Worm (Caenorhabditis elegans) whole organism, young adult: ENCODE measurements around the gene C09B8.4.

ENCODE experiments used
- C06A6.2 ChIP-seq: fragments of 200-800 bp; sonication (Bioruptor generic); conservative IDR thresholded peaks from 2 replicates; pipeline ENCODE4 v1.3.6; 2022; ENCODE audit warnings: missing genetic modification characterization, missing compliant biosample characterization
- F10E7.11 ChIP-seq: sonication (generic microtip); optimal IDR thresholded peaks from 2 replicates; lab custom pipeline; 2017; ENCODE audit warnings: mild to moderate bottlenecking, missing genetic modification characterization, moderate library complexity, missing compliant biosample characterization
- F37B4.10 ChIP-seq: fragments of 200-800 bp; sonication (Bioruptor generic); IDR thresholded peaks from 2 replicates; pipeline ENCODE4 v1.3.6; 2022; ENCODE audit warnings: missing genetic modification characterization, missing compliant biosample characterization
- Y56A3A.18 ChIP-seq: fragments of 200-800 bp; sonication (Bioruptor generic); IDR thresholded peaks from 2 replicates; pipeline ENCODE4 v1.3.6; 2022; ENCODE audit warnings: missing genetic modification reagents, missing genetic modification characterization, missing compliant biosample characterization
- Y79H2A.3 ChIP-seq: fragments of 200-800 bp; sonication (Bioruptor generic); conservative IDR thresholded peaks from 2 replicates; pipeline ENCODE4 v1.3.6; 2022; ENCODE audit warnings: missing genetic modification reagents, missing genetic modification characterization, missing compliant biosample characterization
- ZK185.1 ChIP-seq: sonication (generic microtip); optimal IDR thresholded peaks from 2 replicates; lab custom pipeline; 2016; ENCODE audit warnings: mild to moderate bottlenecking, missing genetic modification characterization, missing compliant biosample characterization; ENCODE audit not compliant: poor library complexity, severe bottlenecking
- ama-1 ChIP-seq, 3 experiments: fragments of 150-350 bp in 1 of 3; sonication (generic microtip) in 2 of 3; optimal IDR thresholded peaks; 2 replicates each; lab custom pipeline; 2014 to 2018; ENCODE audit warnings: missing biosample characterization in 2 of 3, missing genetic modification characterization in 2 of 3, missing genetic modification reagents in 2 of 3
- aptf-2 ChIP-seq: fragments of 200-800 bp; sonication (Bioruptor generic); conservative IDR thresholded peaks from 2 replicates; pipeline ENCODE4 v1.3.6; 2022; ENCODE audit warnings: missing genetic modification reagents, missing genetic modification characterization, missing compliant biosample characterization
- aptf-3 ChIP-seq: fragments of 200-800 bp; sonication (Bioruptor generic); IDR thresholded peaks from 2 replicates; pipeline ENCODE4 v1.3.6; 2022; ENCODE audit warnings: missing genetic modification characterization, missing compliant biosample characterization
- atf-7 ChIP-seq: sonication (generic microtip); optimal IDR thresholded peaks from 2 replicates; lab custom pipeline; 2017; ENCODE audit warnings: mild to moderate bottlenecking, missing genetic modification characterization, missing compliant biosample characterization
- attf-3 ChIP-seq: fragments of 200-800 bp; sonication (Bioruptor generic); conservative IDR thresholded peaks from 2 replicates; pipeline ENCODE4 v1.3.6; 2022; ENCODE audit warnings: missing genetic modification reagents, missing genetic modification characterization, missing compliant biosample characterization
- bed-2 ChIP-seq: fragments of 200-800 bp; sonication (Bioruptor generic); IDR thresholded peaks from 2 replicates; pipeline ENCODE4 v1.3.6; 2022; ENCODE audit warnings: missing genetic modification reagents, missing genetic modification characterization, missing compliant biosample characterization
- ccch-3 ChIP-seq: fragments of 200-800 bp; sonication (Bioruptor generic); optimal IDR thresholded peaks from 2 replicates; lab custom pipeline; 2018; ENCODE audit warnings: mild to moderate bottlenecking, missing genetic modification characterization, missing compliant biosample characterization
- cebp-1 ChIP-seq, 2 experiments: fragments of 200-800 bp in 1 of 2; sonication (Bioruptor generic) in 1 of 2; sonication (generic microtip) in 1 of 2; IDR thresholded peaks in 1 of 2; optimal IDR thresholded peaks in 1 of 2; 2 replicates each; pipeline versions ENCODE4 v1.3.6 to Lab custom; 2017 to 2022; ENCODE audit warnings: missing compliant biosample characterization in 2 of 2, missing genetic modification characterization in 2 of 2, mild to moderate bottlenecking in 1 of 2, missing genetic modification reagents in 1 of 2, moderate library complexity in 1 of 2
- ceh-91 ChIP-seq: fragments of 200-800 bp; sonication (Bioruptor generic); IDR thresholded peaks from 2 replicates; pipeline ENCODE4 v1.3.6; 2022; ENCODE audit warnings: missing genetic modification reagents, missing genetic modification characterization, missing compliant biosample characterization
- efl-1 ChIP-seq: fragments of 150-350 bp; optimal IDR thresholded peaks from 2 replicates; lab custom pipeline; 2014; ENCODE audit warnings: missing biosample characterization, missing genetic modification reagents, missing genetic modification characterization
- egl-18 ChIP-seq: fragments of 200-800 bp; sonication (Bioruptor generic); IDR thresholded peaks from 2 replicates; pipeline ENCODE4 v1.3.6; 2022; ENCODE audit warnings: missing genetic modification reagents, missing genetic modification characterization, missing compliant biosample characterization
- fkh-3 ChIP-seq: sonication (generic microtip); optimal IDR thresholded peaks from 2 replicates; lab custom pipeline; 2016; ENCODE audit warnings: mild to moderate bottlenecking, missing genetic modification characterization, missing compliant biosample characterization
- hsf-1 ChIP-seq: fragments of 200-800 bp; sonication (Bioruptor generic); IDR thresholded peaks from 2 replicates; pipeline ENCODE4 v1.3.6; 2022; ENCODE audit warnings: missing genetic modification reagents, missing genetic modification characterization, missing compliant biosample characterization
- lin-26 ChIP-seq: fragments of 200-800 bp; sonication (Bioruptor generic); IDR thresholded peaks from 2 replicates; pipeline ENCODE4 v1.3.6; 2022; ENCODE audit warnings: missing genetic modification reagents, missing genetic modification characterization, missing compliant biosample characterization
- madf-8 ChIP-seq: fragments of 200-800 bp; sonication (Bioruptor generic); conservative IDR thresholded peaks from 2 replicates; pipeline ENCODE4 v1.3.6; 2022; ENCODE audit warnings: missing genetic modification reagents, missing genetic modification characterization, missing compliant biosample characterization
- mel-28 ChIP-seq: sonication (generic microtip); optimal IDR thresholded peaks from 2 replicates; lab custom pipeline; 2016; ENCODE audit warnings: borderline replicate concordance, mild to moderate bottlenecking, missing genetic modification characterization, missing compliant biosample characterization
- mes-4 ChIP-seq: sonication (generic microtip); optimal IDR thresholded peaks from 2 replicates; lab custom pipeline; 2016; ENCODE audit warnings: missing genotype, missing genetic modification characterization, missing compliant biosample characterization
- nfya-2 ChIP-seq: fragments of 200-800 bp; sonication (Bioruptor generic); IDR thresholded peaks from 2 replicates; pipeline ENCODE4 v1.3.6; 2022; ENCODE audit warnings: missing genetic modification reagents, missing genetic modification characterization, missing compliant biosample characterization
- nhr-179 ChIP-seq: sonication (generic microtip); optimal IDR thresholded peaks from 2 replicates; lab custom pipeline; 2016; ENCODE audit warnings: mild to moderate bottlenecking, missing genetic modification characterization, missing compliant biosample characterization
- pha-4 ChIP-seq: fragments of 150-350 bp; sonication (generic microtip); optimal IDR thresholded peaks from 2 replicates; lab custom pipeline; 2014; ENCODE audit warnings: missing biosample characterization, missing genetic modification reagents, missing genetic modification characterization
- rpc-1 ChIP-seq, 2 experiments: fragments of 150-350 bp in 1 of 2; sonication (generic microtip) in 1 of 2; optimal IDR thresholded peaks; 2 replicates each; lab custom pipeline; 2014 to 2018; ENCODE audit warnings: missing biosample characterization in 1 of 2, missing genetic modification characterization in 1 of 2, missing genetic modification reagents in 1 of 2, missing genotype in 1 of 2
- snpc-1.3 ChIP-seq: sonication (generic microtip); optimal IDR thresholded peaks from 2 replicates; lab custom pipeline; 2017; ENCODE audit warnings: missing genetic modification characterization, mild to moderate bottlenecking, missing compliant biosample characterization, antibody characterized with exemption, moderate library complexity, missing genotype, missing genetic modification reagents; ENCODE audit not compliant: insufficient read depth
- snpc-4 ChIP-seq, 5 experiments: fragments of 150-350 bp in 1 of 5; sonication (generic microtip) in 4 of 5; optimal IDR thresholded peaks; 2 replicates each; lab custom pipeline; 2014 to 2018; ENCODE audit warnings: missing genetic modification characterization in 5 of 5, missing biosample characterization in 3 of 5, antibody characterized with exemption in 2 of 5, mild to moderate bottlenecking in 2 of 5, missing compliant biosample characterization in 2 of 5, missing genotype in 2 of 5, moderate library complexity in 2 of 5, missing genetic modification reagents in 1 of 5
- tbp1 ChIP-seq: fragments of 200-800 bp; sonication (Bioruptor generic); optimal IDR thresholded peaks from 2 replicates; lab custom pipeline; 2018; ENCODE audit warnings: mild to moderate bottlenecking, missing genetic modification characterization, missing compliant biosample characterization
- tbx-9 ChIP-seq: sonication (generic microtip); optimal IDR thresholded peaks from 2 replicates; lab custom pipeline; 2016; ENCODE audit warnings: borderline replicate concordance, missing genetic modification characterization, inconsistent platforms, missing compliant biosample characterization
- tlf-1 ChIP-seq: fragments of 200-800 bp; sonication (Bioruptor generic); optimal IDR thresholded peaks from 2 replicates; lab custom pipeline; 2018; ENCODE audit warnings: mild to moderate bottlenecking, missing genetic modification characterization, missing compliant biosample characterization
- xnd-1 ChIP-seq: sonication (generic microtip); optimal IDR thresholded peaks from 2 replicates; lab custom pipeline; 2016; ENCODE audit warnings: missing genotype, missing genetic modification reagents, missing genetic modification characterization, missing compliant biosample characterization
- zfh-2 ChIP-seq: fragments of 200-800 bp; sonication (Bioruptor generic); conservative IDR thresholded peaks from 2 replicates; pipeline ENCODE4 v1.3.6; 2022; ENCODE audit warnings: missing genetic modification reagents, missing genetic modification characterization, missing compliant biosample characterization
- ztf-6 ChIP-seq: fragments of 200-800 bp; sonication (Bioruptor generic); IDR thresholded peaks from 2 replicates; pipeline ENCODE4 v1.3.6; 2022; ENCODE audit warnings: missing genetic modification reagents, missing genetic modification characterization, missing compliant biosample characterization

C09B8.4 gene

DNA sequence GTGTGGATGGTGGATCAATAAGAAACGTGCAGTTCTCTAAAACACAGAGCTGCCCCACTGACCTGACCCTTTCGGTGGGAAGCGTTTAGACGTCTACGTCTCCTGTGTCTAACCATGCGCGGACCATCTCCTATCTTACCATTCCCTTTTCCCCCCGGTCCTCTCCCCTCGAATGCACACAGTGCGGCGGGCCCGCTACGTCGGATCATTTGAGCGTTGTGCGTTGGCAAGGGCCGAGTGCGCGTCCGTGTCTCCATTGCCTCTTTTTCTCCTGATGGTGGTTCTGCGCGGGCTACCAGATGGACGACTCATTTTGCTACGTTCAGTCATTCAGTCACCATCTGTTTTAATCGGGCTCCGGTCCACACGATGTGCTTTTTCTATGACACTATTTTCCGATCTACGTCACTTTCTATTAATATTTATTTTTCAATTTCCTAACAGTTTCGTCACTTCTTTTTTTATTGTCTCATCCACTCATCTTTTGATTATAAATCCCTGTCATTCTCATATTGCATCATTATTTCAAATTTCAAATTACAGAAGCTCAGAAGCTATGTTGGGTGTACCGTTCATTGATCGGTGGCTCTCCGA, 24.0 kb downstream of the C09B8.4 start, which contains the start of gene inx-3 (continued):
- TF ChIP-seq F10E7.11 (tag; lab: Kevin White, UChicago), result no peak
- TF ChIP-seq attf-3 (GFP tag; lab: Robert Waterston, UW), result no peak
- TF ChIP-seq xnd-1 (tag; lab: Kevin White, UChicago), result no peak
- no peak for TF ChIP-seq efl-1 (GFP tag; lab: Kevin White, UChicago)
- TF ChIP-seq ama-1 (optimal IDR thresholded peaks at IDR 0.05; lab: Kevin White, UChicago), result no peak
- TF ChIP-seq ama-1 (GFP tag; optimal IDR thresholded peaks at IDR 0.05; lab: Kevin White, UChicago), result no peak
- TF ChIP-seq aptf-2, result peak; percentile 48
- no peak for TF ChIP-seq hsf-1 (GFP tag; lab: Robert Waterston, UW)
- no peak for TF ChIP-seq tbp1 (GFP tag; lab: Kevin White, UChicago)
- TF ChIP-seq mel-28 (tag; lab: Kevin White, UChicago), result no peak
- no peak for TF ChIP-seq rpc-1 (optimal IDR thresholded peaks at IDR 0.05; lab: Kevin White, UChicago)
- no peak for TF ChIP-seq rpc-1 (tag; optimal IDR thresholded peaks at IDR 0.05; lab: Kevin White, UChicago)
- no peak for TF ChIP-seq fkh-3 (tag; lab: Kevin White, UChicago)
- TF ChIP-seq atf-7 (tag; lab: Kevin White, UChicago), result no peak
- no peak for TF ChIP-seq lin-26 (GFP tag; lab: Robert Waterston, UW)
- peak; percentile 88 for TF ChIP-seq zfh-2
- TF ChIP-seq ztf-6 (GFP tag; lab: Robert Waterston, UW), result no peak
- TF ChIP-seq nfya-2 (GFP tag; lab: Robert Waterston, UW), result no peak
- TF ChIP-seq, all 124 proteins: peak for 5

DNA sequence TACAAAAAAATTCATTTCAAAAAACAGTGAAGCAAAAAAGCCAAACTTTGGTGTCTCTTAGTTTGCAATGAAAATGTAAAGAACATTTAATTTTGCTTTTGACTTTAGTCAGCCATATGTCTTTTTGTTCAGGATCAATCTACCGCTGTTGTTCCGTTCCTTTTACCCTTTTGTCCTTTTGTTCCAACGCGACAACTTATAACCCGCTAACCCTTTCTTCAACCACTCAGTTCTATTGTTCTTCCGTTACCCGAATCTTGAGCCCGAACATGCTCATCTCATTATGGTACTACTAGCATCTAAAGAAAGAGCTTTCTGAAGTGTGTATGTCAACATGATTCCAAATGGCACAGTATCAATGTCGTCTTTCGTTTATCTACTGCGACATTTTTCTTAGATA, 25.7 kb downstream of the C09B8.4 start:
- TF ChIP-seq aptf-2 (no peak), nhr-179 (no peak), egl-18 (no peak), snpc-1.3 (no peak), snpc-4 (GFP tag; optimal IDR thresholded peaks at IDR 0.05; lab: Kevin White, UChicago) (no peak), snpc-4 (tag; optimal IDR thresholded peaks at IDR 0.05; lab: Kevin White, UChicago) (no peak), mes-4 (tag; lab: Kevin White, UChicago) (no peak)

DNA sequence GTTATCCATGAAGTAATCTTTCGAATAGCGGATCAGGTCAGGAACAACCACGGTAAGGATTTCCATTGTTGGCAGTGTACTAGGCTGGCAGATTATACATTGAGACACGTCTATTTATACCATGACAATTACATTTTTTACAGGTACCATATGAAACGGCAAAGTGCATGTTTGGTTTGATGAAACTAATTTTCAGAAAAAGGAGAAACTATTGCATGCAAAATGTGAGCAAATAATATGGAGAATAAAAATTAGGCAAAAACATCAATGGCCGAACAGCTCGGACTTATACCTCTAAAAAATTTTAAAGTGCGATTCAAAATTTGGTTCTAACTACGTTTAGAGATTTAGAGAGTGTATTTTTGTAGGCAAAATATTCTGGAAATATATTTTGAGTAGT, 27.0 kb downstream of the C09B8.4 start, which contains the start of gene F22F4.5:
Gene F22F4.5 (minus strand): TSS at position 101 of the 400 bp plus-strand sequence.
- TF ChIP-seq madf-8 (GFP tag; lab: Robert Waterston, UW), result no peak
- TF ChIP-seq tbx-9 (tag; lab: Kevin White, UChicago), result no peak
- no peak for TF ChIP-seq ceh-91 (GFP tag; lab: Robert Waterston, UW)
- TF ChIP-seq ccch-3 (GFP tag; lab: Kevin White, UChicago), result no peak
- no peak for TF ChIP-seq aptf-3 (GFP tag; lab: Robert Waterston, UW)
- no peak for TF ChIP-seq snpc-4 (GFP tag; optimal IDR thresholded peaks at IDR 0.05; lab: Kevin White, UChicago)
- no peak for TF ChIP-seq snpc-4 (tag; optimal IDR thresholded peaks at IDR 0.05; lab: Kevin White, UChicago)
- TF ChIP-seq C06A6.2 (GFP tag; lab: Robert Waterston, UW), result no peak
- no peak for TF ChIP-seq F37B4.10
- TF ChIP-seq rpc-1 (optimal IDR thresholded peaks at IDR 0.05; lab: Kevin White, UChicago), result no peak
- TF ChIP-seq rpc-1 (tag; optimal IDR thresholded peaks at IDR 0.05; lab: Kevin White, UChicago), result no peak
- TF ChIP-seq tlf-1, result no peak
- no peak for TF ChIP-seq Y56A3A.18
- TF ChIP-seq bed-2, result no peak
- no peak for TF ChIP-seq cebp-1 (GFP tag; IDR thresholded peaks at IDR 0.05; lab: Robert Waterston, UW)
- TF ChIP-seq cebp-1 (tag; optimal IDR thresholded peaks at IDR 0.05; lab: Kevin White, UChicago), result no peak
- no peak for TF ChIP-seq pha-4 (tag; lab: Kevin White, UChicago)
- TF ChIP-seq Y79H2A.3 (GFP tag; lab: Robert Waterston, UW), result no peak
- no peak for TF ChIP-seq ZK185.1 (tag; lab: Kevin White, UChicago)
- TF ChIP-seq tbp1 (GFP tag; lab: Kevin White, UChicago), result no peak
- no peak for TF ChIP-seq efl-1 (GFP tag; lab: Kevin White, UChicago)
- no peak for TF ChIP-seq ama-1 (optimal IDR thresholded peaks at IDR 0.05; lab: Kevin White, UChicago)
- TF ChIP-seq ama-1 (GFP tag; optimal IDR thresholded peaks at IDR 0.05; lab: Kevin White, UChicago), result no peak
